Worm (Caenorhabditis elegans): ENCODE data around the gene clec-141.

Gene clec-141

DNA sequence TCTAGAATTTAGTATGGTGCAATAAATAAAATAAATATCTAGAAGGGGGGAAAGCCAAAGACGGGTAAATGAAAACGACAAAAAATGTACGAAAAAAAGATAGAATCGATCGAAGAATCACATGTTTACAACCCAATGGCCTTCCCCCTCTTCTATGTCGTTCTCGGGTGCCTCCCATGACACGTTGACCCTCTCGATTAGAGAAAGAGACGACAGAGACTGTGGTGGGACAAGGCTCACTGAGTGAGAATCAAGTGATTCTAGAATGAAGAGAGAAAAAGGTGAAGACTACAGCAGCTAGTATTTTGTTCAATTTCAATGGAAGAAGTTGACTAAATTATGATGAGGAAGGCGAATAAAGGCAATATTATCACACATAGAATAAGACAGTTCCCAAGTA lies 18.6 kb upstream of the clec-141 start (continued):
- TF ChIP-seq nhr-12 (tag; optimal IDR thresholded peaks at IDR 0.05) = no peak
- TF ChIP-seq ceh-90 (tag; optimal IDR thresholded peaks at IDR 0.05) = no peak
- TF ChIP-seq nhr-85 (tag) = peak; percentile 79
- TF ChIP-seq ceh-88 (GFP tag; IDR thresholded peaks at IDR 0.05) = no peak
- no peak for TF ChIP-seq C04F5.9 (tag; optimal IDR thresholded peaks at IDR 0.05)
- TF ChIP-seq dpl-1 (GFP tag; optimal IDR thresholded peaks at IDR 0.05) = peak; percentile 21 to 60 (median 58)
- TF ChIP-seq lir-3 (tag; optimal IDR thresholded peaks at IDR 0.05; ENCODE audit: poor library complexity) = peak; percentile 12
- TF ChIP-seq nhr-84 (tag; optimal IDR thresholded peaks at IDR 0.05) = no peak
- TF ChIP-seq C34B4.2 (tag; optimal IDR thresholded peaks at IDR 0.05) = no peak
- no peak for TF ChIP-seq ceh-8 (GFP tag; optimal IDR thresholded peaks at IDR 0.05)
- no peak for TF ChIP-seq jun-1 (tag; optimal IDR thresholded peaks at IDR 0.05)
- TF ChIP-seq nhr-90 (tag; optimal IDR thresholded peaks at IDR 0.05; ENCODE audit: poor library complexity) = peak; percentile 17
- peak; percentile 34 for TF ChIP-seq F16B12.6 (tag; optimal IDR thresholded peaks at IDR 0.05)
- TF ChIP-seq ceh-63 (GFP tag; optimal IDR thresholded peaks at IDR 0.05) = no peak
- TF ChIP-seq lin-15B (tag; optimal IDR thresholded peaks at IDR 0.05) = no peak
- TF ChIP-seq nhr-76 (tag; optimal IDR thresholded peaks at IDR 0.05) = no peak
- TF ChIP-seq aha-1 (tag; optimal IDR thresholded peaks at IDR 0.05) = no peak
- no peak for TF ChIP-seq lin-39 (tag; optimal IDR thresholded peaks at IDR 0.05)
- peak; percentile 56 to 73 for TF ChIP-seq lsy-2 (tag; optimal IDR thresholded peaks at IDR 0.05)
- no peak for TF ChIP-seq hpl-2 (GFP tag; optimal IDR thresholded peaks at IDR 0.05)
- TF ChIP-seq pqm-1 (tag; optimal IDR thresholded peaks at IDR 0.05) = no peak
- TF ChIP-seq elt-2 (tag; optimal IDR thresholded peaks at IDR 0.05) = peak; percentile 59
- TF ChIP-seq unc-86 (tag; optimal IDR thresholded peaks at IDR 0.05) = no peak
- peak; percentile 60 to 78 for TF ChIP-seq lin-35 (GFP tag; optimal IDR thresholded peaks at IDR 0.05)
- no peak for TF ChIP-seq nhr-11 (tag; optimal IDR thresholded peaks at IDR 0.05)
- TF ChIP-seq nhr-71 (tag; optimal IDR thresholded peaks at IDR 0.05) = peak; percentile 78
- no peak for TF ChIP-seq egl-27 (tag; optimal IDR thresholded peaks at IDR 0.05)
- TF ChIP-seq nhr-20 (tag; optimal IDR thresholded peaks at IDR 0.05) = peak; percentile 60
- TF ChIP-seq fos-1 (tag; optimal IDR thresholded peaks at IDR 0.05) = no peak
- no peak for TF ChIP-seq zip-4 (GFP tag; optimal IDR thresholded peaks at IDR 0.05)
- no peak for TF ChIP-seq zag-1 (tag; optimal IDR thresholded peaks at IDR 0.05)
- TF ChIP-seq egl-13 (tag; optimal IDR thresholded peaks at IDR 0.05) = no peak
- no peak for TF ChIP-seq ces-1 (GFP tag; optimal IDR thresholded peaks at IDR 0.05)
- no peak for TF ChIP-seq vab-15 (tag; optimal IDR thresholded peaks at IDR 0.05)
- no peak for TF ChIP-seq ceh-82 (tag; optimal IDR thresholded peaks at IDR 0.05)

ce11 chrII:5425633-5426032 lies 18.2 kb upstream of the clec-141 start, which contains the start of gene F07F6.8:
F07F6.8 (minus strand) TSS chrII:5425733.
- TF ChIP-seq zag-1 (tag; optimal IDR thresholded peaks at IDR 0.05) (no peak), vab-15 (tag; optimal IDR thresholded peaks at IDR 0.05) (no peak), hlh-4 (tag; optimal IDR thresholded peaks at IDR 0.05) (no peak), lsy-2 (tag; optimal IDR thresholded peaks at IDR 0.05) (no peak), egl-13 (tag; optimal IDR thresholded peaks at IDR 0.05) (no peak), snu-23 (GFP tag; optimal IDR thresholded peaks at IDR 0.05) (no peak)

DNA sequence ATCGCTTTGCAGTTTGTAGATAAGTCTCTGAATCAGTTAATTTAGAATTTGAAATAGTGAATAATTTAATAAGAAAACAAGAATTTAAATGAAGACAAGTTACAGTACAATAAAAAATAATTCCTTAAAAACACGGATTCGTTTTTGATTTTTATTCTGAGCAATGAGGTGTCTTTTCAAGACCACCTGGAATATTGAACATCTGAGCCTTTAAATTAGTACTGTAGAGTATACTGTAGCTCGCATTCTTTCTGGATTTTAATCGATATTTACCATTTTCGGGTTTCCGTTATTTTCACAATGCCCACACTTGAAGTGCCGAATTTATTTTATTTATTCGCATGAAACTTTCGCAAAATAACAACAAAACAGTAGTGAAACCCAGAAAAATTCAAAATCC lies 16.4 kb upstream of the clec-141 start, which contains the start of gene F07F6.7:
Gene F07F6.7, minus strand, starts transcription at position 27 of the 400 bp plus-strand sequence.
- TF ChIP-seq nhr-85 (tag) (peak; percentile 51), mef-2 (tag; optimal IDR thresholded peaks at IDR 0.05) (no peak), snu-23 (GFP tag; optimal IDR thresholded peaks at IDR 0.05) (peak; percentile 6), nhr-71 (tag; optimal IDR thresholded peaks at IDR 0.05) (peak; percentile 32), lsy-2 (tag; optimal IDR thresholded peaks at IDR 0.05) (peak; percentile 8 to 20)

All from whole organism, L1 larva.